Worm (Caenorhabditis elegans) whole organism, L1 larva: ENCODE results near the gene W02A2.9.

Source experiments
- ama-1 ChIP-seq: fragments of 150-350 bp; optimal IDR thresholded peaks from 2 replicates; lab custom pipeline; 2014
- pqm-1 ChIP-seq: sonication (generic microtip); optimal IDR thresholded peaks from 3 replicates; lab custom pipeline; 2017; ENCODE audit warnings: missing biosample characterization, missing genetic modification characterization

DNA sequence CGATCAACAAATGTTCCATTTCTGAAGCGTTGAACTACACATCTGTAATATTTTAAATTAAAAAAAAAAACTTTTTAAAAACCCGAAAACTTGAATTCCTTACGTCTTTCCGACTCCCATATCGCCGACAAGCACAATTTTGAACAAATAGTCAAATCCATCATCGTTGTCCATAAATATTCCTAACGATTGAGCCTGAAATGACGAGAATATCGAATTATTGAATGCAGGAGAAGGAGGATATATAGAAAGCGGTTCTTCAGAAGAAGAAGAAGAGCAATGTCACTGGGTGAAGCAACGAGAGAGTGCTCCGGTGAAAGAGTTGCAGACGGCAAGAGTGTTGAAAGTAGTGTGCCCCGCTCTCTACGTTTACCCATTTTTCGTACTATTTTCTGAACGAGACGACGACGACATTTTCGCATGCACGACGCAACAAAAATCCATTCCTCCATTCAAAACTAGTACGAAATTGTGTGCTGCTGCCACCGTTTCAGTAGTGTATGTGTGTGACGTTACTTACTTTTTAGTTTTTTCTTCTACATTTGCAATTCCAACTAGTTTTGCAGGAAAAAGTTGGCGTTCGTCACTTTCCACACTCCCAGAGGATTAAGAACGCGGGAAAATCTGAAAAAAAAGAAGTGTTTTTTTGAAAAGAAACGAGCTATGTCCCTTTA lies 36.4 kb downstream of the W02A2.9 start, which contains the start of gene rab-19:
- TF ChIP-seq pqm-1 (tag; lab: Kevin White, UChicago) (no peak), ama-1 (lab: Kevin White, UChicago) (no peak)
